Worm (Caenorhabditis elegans): ENCODE results near the gene F54B3.1.

DNA sequence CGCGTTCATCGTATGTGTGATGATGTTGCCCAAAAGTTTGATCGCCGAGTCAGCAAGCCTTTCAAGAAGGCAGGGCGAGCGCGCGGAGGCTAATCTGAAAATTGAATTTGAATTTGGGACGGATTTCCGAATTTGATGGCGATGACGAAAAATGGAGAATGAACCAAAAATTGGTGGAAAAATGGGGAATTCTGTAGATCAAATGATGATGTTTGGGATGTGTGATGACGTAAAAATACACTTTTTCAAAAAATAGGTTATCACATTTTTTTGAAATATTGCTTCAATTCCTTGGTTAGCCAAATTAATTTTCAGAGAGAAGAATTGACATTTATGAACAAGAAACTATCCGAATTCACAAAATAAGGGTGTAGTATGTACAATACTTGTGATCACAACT is 28.5 kb downstream of the F54B3.1 start, which contains the start of gene ZK971.1:
- TF ChIP-seq fkh-10 (GFP tag; optimal IDR thresholded peaks at IDR 0.05) (no peak), sdc-2 (tag; optimal IDR thresholded peaks at IDR 0.05) (no peak), nhr-11 (tag; optimal IDR thresholded peaks at IDR 0.05) (no peak), ceh-18 (tag; optimal IDR thresholded peaks at IDR 0.05) (no peak), dve-1 (tag; optimal IDR thresholded peaks at IDR 0.05) (no peak), pha-4 (tag; optimal IDR thresholded peaks at IDR 0.05) (no peak), ama-1 (optimal IDR thresholded peaks at IDR 0.05) (no peak), unc-86 (tag; optimal IDR thresholded peaks at IDR 0.05) (no peak), ceh-30 (tag; optimal IDR thresholded peaks at IDR 0.05) (no peak), ceh-9 (tag; optimal IDR thresholded peaks at IDR 0.05) (no peak), ceh-2 (tag; optimal IDR thresholded peaks at IDR 0.05) (no peak), zip-5 (tag; optimal IDR thresholded peaks at IDR 0.05) (no peak), pqm-1 (tag; optimal IDR thresholded peaks at IDR 0.05) (no peak), lin-11 (tag; optimal IDR thresholded peaks at IDR 0.05) (no peak)

Measured in whole organism, late embryonic.